Fruit fly (Drosophila melanogaster) whole organism, pupa: Measurements from ENCODE around the gene CG32645.

Source experiments
- CG12605 ChIP-seq: fragments of 200-800 bp; sonication (Bioruptor generic); IDR thresholded peaks from 2 replicates; pipeline ENCODE4 v1.3.6; 2022; ENCODE audit warnings: missing biosample characterization, missing genetic modification characterization
- CG13204 ChIP-seq: fragments of 200-800 bp; sonication (Bioruptor generic); optimal IDR thresholded peaks from 2 replicates; lab custom pipeline; 2018; ENCODE audit warnings: missing biosample characterization, mild to moderate bottlenecking, missing genetic modification characterization, moderate library complexity
- CG8301 ChIP-seq: fragments of 200-800 bp; sonication (Bioruptor generic); optimal IDR thresholded peaks from 2 replicates; lab custom pipeline; 2018; ENCODE audit warnings: missing biosample characterization, mild to moderate bottlenecking, missing genetic modification characterization
- CG9948 ChIP-seq: fragments of 200-800 bp; sonication (Bioruptor generic); optimal IDR thresholded peaks from 2 replicates; lab custom pipeline; 2018; ENCODE audit warnings: missing biosample characterization, mild to moderate bottlenecking, missing genetic modification characterization, moderate library complexity
- D1 ChIP-seq: fragments of 200-800 bp; sonication (Bioruptor generic); optimal IDR thresholded peaks from 2 replicates; lab custom pipeline; 2018; ENCODE audit warnings: missing biosample characterization, mild to moderate bottlenecking, missing genetic modification characterization, moderate library complexity
- EcR ChIP-seq: fragments of 200-800 bp; sonication (Bioruptor generic); optimal IDR thresholded peaks from 3 replicates; lab custom pipeline; 2019; ENCODE audit warnings: missing biosample characterization, missing genetic modification characterization, mild to moderate bottlenecking, moderate library complexity, missing genetic modification reagents
- Pif1A ChIP-seq: fragments of 200-800 bp; sonication (Bioruptor generic); optimal IDR thresholded peaks from 3 replicates; lab custom pipeline; 2016; ENCODE audit warnings: missing biosample characterization, missing genetic modification characterization
- fd96Ca ChIP-seq: fragments of 200-800 bp; sonication (Bioruptor generic); IDR thresholded peaks from 3 replicates; pipeline ENCODE4 v1.3.6; 2022; ENCODE audit warnings: missing biosample characterization, missing genetic modification characterization
- rn ChIP-seq: fragments of 200-800 bp; sonication (Bioruptor generic); IDR thresholded peaks from 2 replicates; pipeline ENCODE4 v1.3.6; 2022; ENCODE audit warnings: missing biosample characterization, missing genetic modification characterization

DNA sequence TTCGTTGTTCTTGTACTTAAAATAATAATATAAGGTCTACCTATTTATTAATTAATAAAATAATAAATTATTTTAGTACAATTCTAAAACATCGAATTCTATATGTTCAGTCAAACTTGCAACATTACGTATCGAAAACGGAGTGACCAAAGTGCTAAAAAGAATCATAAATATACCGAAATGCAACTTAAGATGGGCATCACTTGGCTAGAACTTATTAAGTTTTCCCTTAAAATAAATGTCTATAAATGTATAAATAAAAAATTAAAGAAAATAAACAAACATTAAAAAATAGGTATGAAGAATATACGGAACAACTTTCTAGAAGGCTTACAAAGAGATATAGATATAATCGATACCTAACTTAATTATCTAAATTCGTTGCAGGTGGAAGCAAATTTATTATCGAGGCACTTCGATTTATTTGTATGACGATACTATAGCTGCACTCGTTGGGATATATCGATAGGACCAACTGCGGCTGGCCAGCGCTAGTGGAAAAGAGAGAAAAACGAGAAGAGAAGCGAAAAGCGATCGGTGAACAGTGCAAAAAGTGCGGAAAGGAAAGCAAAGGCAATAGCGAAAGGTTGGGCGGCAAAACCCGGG, 48.2 kb upstream of the CG32645 start, which contains the start of gene lic:
- TF ChIP-seq D1 (tag; lab: Kevin White, UChicago): no peak
- no peak for TF ChIP-seq rn (GFP tag; lab: Robert Waterston, UW)
- no peak for TF ChIP-seq CG13204
- no peak for TF ChIP-seq EcR (GFP tag; lab: Kevin White, UChicago)
- TF ChIP-seq CG9948: no peak
- TF ChIP-seq Pif1A (GFP tag; lab: Kevin White, UChicago): no peak
- no peak for TF ChIP-seq CG8301 (tag; lab: Kevin White, UChicago)
- no peak for TF ChIP-seq CG12605 (GFP tag; lab: Robert Waterston, UW)
- TF ChIP-seq fd96Ca (GFP tag; lab: Robert Waterston, UW): no peak
